Worm (Caenorhabditis elegans) whole organism, L1 larva: ENCODE measurements around the gene ZK1307.4.

Experiments used
- alr-1 ChIP-seq: fragments of 200-800 bp; sonication (Bioruptor generic); optimal IDR thresholded peaks from 2 replicates; lab custom pipeline; 2018; ENCODE audit warnings: borderline replicate concordance, mild to moderate bottlenecking, missing genetic modification characterization, missing compliant biosample characterization
- egl-27 ChIP-seq, 2 experiments: fragments of 150-350 bp in 1 of 2; sonication (generic microtip); optimal IDR thresholded peaks; 3 replicates each; lab custom pipeline; 2017 to 2018; ENCODE audit warnings: missing biosample characterization in 2 of 2, missing genetic modification characterization in 2 of 2, missing genetic modification reagents in 2 of 2
- skn-1 ChIP-seq: fragments of 150-350 bp; optimal IDR thresholded peaks from 2 replicates; lab custom pipeline; 2014; ENCODE audit warnings: missing biosample characterization, missing genetic modification characterization
- unc-30 ChIP-seq: sonication (generic microtip); optimal IDR thresholded peaks from 2 replicates; lab custom pipeline; 2017; ENCODE audit warnings: missing biosample characterization, missing genetic modification characterization

ce11 chrII:9695942-9696341 is 44.3 kb upstream of the ZK1307.4 start:
- TF ChIP-seq alr-1 (tag; lab: Kevin White, UChicago) = no peak
- TF ChIP-seq unc-30 (tag; lab: Kevin White, UChicago) = no peak
- no peak for TF ChIP-seq skn-1 (tag; lab: Kevin White, UChicago)
- TF ChIP-seq egl-27 (tag; optimal IDR thresholded peaks at IDR 0.05; lab: Kevin White, UChicago) = no peak
